Worm (Caenorhabditis elegans): ENCODE data around the gene kin-9.

- TF ChIP-seq fkh-8 (tag; optimal IDR thresholded peaks at IDR 0.05) (no peak), grh-1 (GFP tag; IDR thresholded peaks at IDR 0.05) (peak; percentile 81), ceh-88 (GFP tag; IDR thresholded peaks at IDR 0.05) (0 out of 2 replicates have a peak, but pooled peaks have one; percentile 7), tbx-2 (tag; optimal IDR thresholded peaks at IDR 0.05) (peak; percentile 85), ztf-4 (tag; optimal IDR thresholded peaks at IDR 0.05) (peak; percentile 65), ceh-82 (tag; optimal IDR thresholded peaks at IDR 0.05) (no peak), nhr-76 (tag; optimal IDR thresholded peaks at IDR 0.05) (no peak), unc-130 (tag; optimal IDR thresholded peaks at IDR 0.05) (peak; percentile 93), lsy-2 (tag; optimal IDR thresholded peaks at IDR 0.05) (peak; percentile 46 to 78), nhr-47 (tag; optimal IDR thresholded peaks at IDR 0.05) (peak; percentile 62), nhr-12 (tag; optimal IDR thresholded peaks at IDR 0.05) (no peak), zip-4 (GFP tag; optimal IDR thresholded peaks at IDR 0.05) (no peak)
These were observed 42.7 kb downstream of the kin-9 start for ce11 chrX:8475142-8475541.

Data from whole organism, L1 larva.